Worm (Caenorhabditis elegans): ENCODE data around the gene M01H9.10.

Gene M01H9.10

DNA sequence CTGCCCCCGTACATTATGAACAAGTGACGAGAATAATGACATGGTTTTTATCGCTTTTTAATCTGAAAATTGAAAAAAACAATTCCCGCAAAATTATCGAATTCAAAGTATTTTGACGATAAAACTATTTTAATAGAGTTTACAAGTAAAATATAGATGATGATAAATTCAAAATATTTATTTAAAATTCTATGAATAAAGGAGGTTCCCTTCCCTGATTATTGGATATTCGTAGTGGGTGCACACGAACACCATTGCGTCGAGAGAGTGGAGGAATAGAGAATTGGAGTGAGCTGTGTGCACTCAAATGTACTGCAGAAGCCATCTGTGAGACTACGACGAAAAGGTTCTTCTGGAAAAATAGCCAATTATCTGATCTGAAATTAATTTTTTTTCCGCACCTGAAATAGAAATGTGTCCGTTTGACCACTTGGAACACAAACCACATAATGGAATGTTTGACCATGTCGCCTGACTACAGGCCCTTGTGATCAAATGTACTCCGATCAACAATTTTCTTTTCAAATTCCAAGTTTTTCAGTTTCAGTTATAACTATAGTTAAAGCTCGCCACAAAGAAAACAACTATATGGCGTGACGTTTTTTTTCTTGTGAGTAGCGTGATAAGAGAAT, 31.4 kb upstream of the M01H9.10 start, which contains the start of the genes rfth-1 and ZK180.8:
TSS of gene rfth-1 (minus strand) at position 51 of the 632 bp plus-strand sequence.
TSS of gene ZK180.8 (minus strand) at position 466 of the 632 bp plus-strand sequence.
- TF ChIP-seq ceh-14 (tag; optimal IDR thresholded peaks at IDR 0.05) (no peak), pqm-1 (tag; optimal IDR thresholded peaks at IDR 0.05) (no peak), unc-42 (tag; optimal IDR thresholded peaks at IDR 0.05) (no peak), npax-4 (tag; optimal IDR thresholded peaks at IDR 0.05) (no peak), ztf-16 (tag; optimal IDR thresholded peaks at IDR 0.05) (no peak), hlh-8 (tag; optimal IDR thresholded peaks at IDR 0.05) (no peak), C38D4.7 (GFP tag; optimal IDR thresholded peaks at IDR 0.05) (no peak), unc-3 (GFP tag; conservative IDR thresholded peaks at IDR 0.05) (no peak), unc-3 (tag; optimal IDR thresholded peaks at IDR 0.05) (no peak), rnt-1 (tag; optimal IDR thresholded peaks at IDR 0.05) (no peak)

DNA sequence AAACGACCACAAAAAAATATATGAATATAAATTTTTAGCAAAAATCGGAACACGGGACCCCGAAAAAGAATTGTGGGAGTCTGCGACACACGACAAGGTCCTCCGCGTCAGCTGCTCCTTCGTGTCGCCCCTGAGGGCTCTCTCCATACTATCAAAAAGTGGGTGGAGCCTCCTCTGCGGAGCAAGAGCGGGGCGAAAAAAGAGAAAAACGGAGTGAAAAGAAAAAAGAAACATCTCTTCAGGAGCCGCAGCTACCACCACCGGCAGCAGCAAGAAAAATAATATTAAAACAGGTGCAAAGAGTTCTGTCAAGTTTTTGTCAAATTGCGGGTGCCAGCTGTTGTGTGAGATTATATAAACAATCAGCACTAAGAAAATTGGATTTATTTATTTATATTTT, 26.7 kb upstream of the M01H9.10 start, which contains the start of gene gbb-2:
TSS of gene gbb-2 (minus strand) at position 112 of the 400 bp plus-strand sequence.
- TF ChIP-seq ceh-18 (tag; optimal IDR thresholded peaks at IDR 0.05) (peak; percentile 52), unc-55 (GFP tag; optimal IDR thresholded peaks at IDR 0.05) (no peak), ceh-19 (GFP tag; optimal IDR thresholded peaks at IDR 0.05) (no peak), nfya-1 (tag; optimal IDR thresholded peaks at IDR 0.05) (peak; percentile 4)

DNA sequence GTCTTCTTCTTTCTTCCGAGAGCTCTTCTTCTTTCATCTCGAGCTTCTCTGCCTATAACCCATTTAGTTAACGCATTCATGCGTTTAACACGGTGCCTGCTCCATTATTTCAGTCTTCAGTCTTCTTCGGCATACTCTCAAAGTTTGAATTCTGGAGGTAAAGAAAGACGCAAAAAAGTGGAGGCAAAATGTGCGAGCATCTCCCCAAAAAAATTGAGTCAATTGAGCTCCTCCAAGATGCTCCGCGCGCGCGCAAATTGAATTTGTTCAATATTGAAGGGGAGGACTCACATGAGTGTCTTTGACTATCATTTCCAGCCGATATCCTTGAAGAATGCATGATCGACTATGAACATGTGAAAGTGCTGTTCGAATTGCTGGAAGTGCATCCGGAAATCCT, 25.2 kb upstream of the M01H9.10 start:
- TF ChIP-seq unc-42 (tag; optimal IDR thresholded peaks at IDR 0.05), result peak; percentile 96
- TF ChIP-seq tbx-7 (tag; optimal IDR thresholded peaks at IDR 0.05), result no peak
- no peak for TF ChIP-seq odd-2 (tag; optimal IDR thresholded peaks at IDR 0.05)
- peak; percentile 51 for TF ChIP-seq ceh-31 (tag; optimal IDR thresholded peaks at IDR 0.05)

DNA sequence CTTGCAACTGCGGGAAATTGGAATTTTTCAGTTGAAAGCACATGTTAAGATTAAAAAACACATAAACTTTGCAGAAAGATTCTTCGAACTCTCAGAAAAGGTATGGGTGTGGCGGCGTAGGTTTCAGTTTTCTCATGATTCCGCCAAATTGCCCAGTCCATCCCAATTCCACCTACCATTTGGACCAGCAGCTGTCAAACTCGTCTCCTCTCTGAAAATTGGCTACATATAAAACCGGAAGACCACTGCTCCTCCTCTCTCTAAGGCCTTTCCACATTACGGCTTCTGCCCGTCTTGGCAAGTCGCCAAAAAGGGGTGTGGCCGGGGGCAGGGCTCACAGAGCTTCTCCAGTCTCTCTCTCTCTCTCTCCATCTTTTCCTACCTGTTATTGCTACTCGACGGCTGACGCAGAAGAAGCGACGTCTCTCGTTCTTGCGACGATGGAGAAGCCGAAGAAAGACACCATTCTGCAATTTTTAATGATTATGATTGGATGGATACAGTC, 10.3 kb upstream of the M01H9.10 start, which contains the start of gene ZK180.7:
TSS of gene ZK180.7 (plus strand) at position 395 of the 505 bp plus-strand sequence.
- no peak for TF ChIP-seq dve-1 (tag; optimal IDR thresholded peaks at IDR 0.05)
- no peak for TF ChIP-seq pag-3 (tag; optimal IDR thresholded peaks at IDR 0.05; ENCODE audit: borderline replicate concordance)

DNA sequence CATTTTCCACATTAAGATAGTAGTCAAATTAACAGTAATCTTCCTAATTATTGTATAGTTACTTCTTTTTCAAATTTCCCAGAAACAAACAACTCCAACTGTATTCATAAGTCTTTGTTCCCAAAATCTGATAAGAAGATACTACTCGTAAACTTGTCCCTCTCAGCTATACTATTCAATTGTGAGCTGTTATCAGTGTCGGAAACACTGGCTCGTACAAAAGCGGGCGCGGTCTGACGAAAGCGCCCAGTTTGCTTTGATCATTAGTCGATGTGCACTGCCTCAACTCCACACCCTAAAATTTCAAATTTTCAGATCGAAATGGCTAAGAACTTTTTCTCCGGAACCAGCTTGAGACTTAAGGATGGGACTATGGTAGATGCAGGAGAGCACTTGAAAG, 6.8 kb upstream of the M01H9.10 start, which contains the start of gene trx-3:
TSS of gene trx-3 (plus strand) at position 291 of the 400 bp plus-strand sequence.
- TF ChIP-seq odd-2 (tag; optimal IDR thresholded peaks at IDR 0.05) (no peak), ceh-34 (tag; optimal IDR thresholded peaks at IDR 0.05) (no peak), unc-3 (GFP tag; conservative IDR thresholded peaks at IDR 0.05) (no peak), unc-3 (tag; optimal IDR thresholded peaks at IDR 0.05) (no peak), ref-2 (tag; optimal IDR thresholded peaks at IDR 0.05) (no peak), K09A11.1 (tag; optimal IDR thresholded peaks at IDR 0.05; ENCODE audit: insufficient read depth) (no peak), tbx-7 (tag; optimal IDR thresholded peaks at IDR 0.05) (no peak), C08G9.2 (tag; optimal IDR thresholded peaks at IDR 0.05) (no peak), dve-1 (tag; optimal IDR thresholded peaks at IDR 0.05) (no peak), ceh-14 (tag; optimal IDR thresholded peaks at IDR 0.05) (no peak), ama-1 (optimal IDR thresholded peaks at IDR 0.05) (no peak), Y22D7AL.16 (tag; optimal IDR thresholded peaks at IDR 0.05) (no peak), ceh-31 (tag; optimal IDR thresholded peaks at IDR 0.05) (no peak), elt-4 (tag; optimal IDR thresholded peaks at IDR 0.05) (no peak), pat-9 (tag; optimal IDR thresholded peaks at IDR 0.05) (no peak), fkh-10 (GFP tag; optimal IDR thresholded peaks at IDR 0.05) (no peak), hlh-30 (tag; optimal IDR thresholded peaks at IDR 0.05; ENCODE audit: insufficient read depth) (no peak), T23F11.4 (GFP tag; optimal IDR thresholded peaks at IDR 0.05) (no peak), sox-4 (tag; optimal IDR thresholded peaks at IDR 0.05) (no peak), pqm-1 (tag; optimal IDR thresholded peaks at IDR 0.05) (no peak), ets-4 (tag; optimal IDR thresholded peaks at IDR 0.05) (no peak)

All from whole organism, late embryonic.